Worm (Caenorhabditis elegans) whole organism, mixed stage, embryonic: ENCODE measurements around the gene str-64.

Experiments
- M03D4.4 ChIP-seq: sonication (generic microtip); optimal IDR thresholded peaks from 2 replicates; lab custom pipeline; 2017; ENCODE audit warnings: mild to moderate bottlenecking, missing genetic modification characterization, missing compliant biosample characterization
- bed-3 ChIP-seq: fragments of 200-800 bp; sonication (Bioruptor generic); optimal IDR thresholded peaks from 3 replicates; lab custom pipeline; 2018; ENCODE audit warnings: mild to moderate bottlenecking, missing genetic modification characterization, moderate library complexity, missing compliant biosample characterization
- blmp-1 ChIP-seq: fragments of 150-350 bp; optimal IDR thresholded peaks from 2 replicates; lab custom pipeline; 2014; ENCODE audit warnings: missing biosample characterization, missing genetic modification characterization
- flh-1 ChIP-seq: fragments of 200-800 bp; sonication (Bioruptor generic); optimal IDR thresholded peaks from 2 replicates; lab custom pipeline; 2018; ENCODE audit warnings: mild to moderate bottlenecking, missing genetic modification characterization, moderate library complexity, missing compliant biosample characterization
- hlh-1 ChIP-seq: fragments of 150-350 bp; optimal IDR thresholded peaks from 2 replicates; lab custom pipeline; 2014; ENCODE audit warnings: missing biosample characterization, missing genetic modification reagents, missing genetic modification characterization
- lsy-2 ChIP-seq: fragments of 150-350 bp; optimal IDR thresholded peaks from 2 replicates; lab custom pipeline; 2014; ENCODE audit warnings: missing biosample characterization, missing genetic modification characterization
- mep-1 ChIP-seq: fragments of 150-350 bp; optimal IDR thresholded peaks from 2 replicates; lab custom pipeline; 2017; ENCODE audit warnings: missing biosample characterization, missing genetic modification reagents, missing genetic modification characterization, inconsistent platforms
- nhr-2 ChIP-seq: fragments of 150-350 bp; optimal IDR thresholded peaks from 2 replicates; lab custom pipeline; 2014; ENCODE audit warnings: missing biosample characterization, missing genetic modification characterization
- nhr-28 ChIP-seq: fragments of 150-350 bp; optimal IDR thresholded peaks from 2 replicates; lab custom pipeline; 2014; ENCODE audit warnings: missing biosample characterization, missing genetic modification characterization
- pha-4 ChIP-seq: fragments of 150-350 bp; optimal IDR thresholded peaks from 2 replicates; lab custom pipeline; 2018; ENCODE audit warnings: missing biosample characterization, missing genetic modification reagents, missing genetic modification characterization
- snpc-4 ChIP-seq: fragments of 150-350 bp; optimal IDR thresholded peaks from 2 replicates; lab custom pipeline; 2014; ENCODE audit warnings: missing biosample characterization, missing genetic modification characterization
- sptf-1 ChIP-seq: sonication (generic microtip); optimal IDR thresholded peaks from 2 replicates; lab custom pipeline; 2017; ENCODE audit warnings: mild to moderate bottlenecking, missing genetic modification characterization, moderate library complexity, missing compliant biosample characterization
- unc-62 ChIP-seq: fragments of 150-350 bp; optimal IDR thresholded peaks from 2 replicates; lab custom pipeline; 2014; ENCODE audit warnings: missing biosample characterization, missing genetic modification reagents, missing genetic modification characterization
- ztf-11 ChIP-seq: fragments of 150-350 bp; optimal IDR thresholded peaks from 2 replicates; lab custom pipeline; 2014; ENCODE audit warnings: missing biosample characterization, missing genetic modification characterization

DNA sequence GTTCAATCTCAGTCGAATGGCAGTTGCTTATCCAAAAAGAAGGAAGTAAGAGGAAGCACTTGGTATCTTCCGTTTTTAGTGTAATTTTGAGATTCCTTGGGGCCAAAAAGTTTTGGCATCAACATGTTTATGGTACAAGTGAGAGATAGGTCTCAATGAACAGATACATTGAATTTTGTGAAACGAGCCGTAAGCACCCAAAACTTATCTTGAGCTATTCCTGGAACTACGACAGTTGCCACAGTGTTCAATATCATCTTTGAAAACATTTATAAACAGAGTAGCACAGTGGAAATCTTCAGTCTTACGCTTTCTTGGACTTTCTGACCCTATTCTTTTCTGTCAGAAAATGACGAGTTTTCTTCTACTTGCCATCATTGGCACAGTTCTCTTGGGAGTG is 8.0 kb upstream of the str-64 start, which contains the start of gene T28A11.3:
- no peak for TF ChIP-seq unc-62 (GFP tag; lab: Kevin White, UChicago)
- no peak for TF ChIP-seq sptf-1
- TF ChIP-seq nhr-28 (tag; lab: Kevin White, UChicago) = no peak
- TF ChIP-seq mep-1 (tag; lab: Kevin White, UChicago) = no peak
- TF ChIP-seq snpc-4 (tag; lab: Kevin White, UChicago) = no peak
- no peak for TF ChIP-seq blmp-1 (tag; lab: Kevin White, UChicago)
- TF ChIP-seq hlh-1 (tag; lab: Kevin White, UChicago) = no peak
- no peak for TF ChIP-seq lsy-2
- TF ChIP-seq nhr-2 (tag; lab: Kevin White, UChicago) = no peak
- TF ChIP-seq flh-1 = no peak
- no peak for TF ChIP-seq ztf-11 (tag; lab: Kevin White, UChicago)
- TF ChIP-seq bed-3 (GFP tag; lab: Kevin White, UChicago) = no peak
- TF ChIP-seq M03D4.4 = no peak
- no peak for TF ChIP-seq pha-4 (tag; lab: Kevin White, UChicago)
